Worm (Caenorhabditis elegans) whole organism, L1 larva: ENCODE results near the gene cpsf-3.
A peak's percentile ranks its signal among the peaks of the same experiment; 100 is the strongest.

Experiments used
- C04F5.9 ChIP-seq: sonication (generic microtip); optimal IDR thresholded peaks from 2 replicates; lab custom pipeline; 2016; ENCODE audit warnings: missing genetic modification characterization, missing compliant biosample characterization
- C16A3.4 ChIP-seq: fragments of 150-350 bp; optimal IDR thresholded peaks from 2 replicates; lab custom pipeline; 2014; ENCODE audit warnings: missing biosample characterization, missing genetic modification characterization
- F16B12.6 ChIP-seq: fragments of 150-350 bp; optimal IDR thresholded peaks from 2 replicates; lab custom pipeline; 2014; ENCODE audit warnings: missing biosample characterization, missing genetic modification characterization
- Y116A8C.19 ChIP-seq: sonication (generic microtip); optimal IDR thresholded peaks from 2 replicates; lab custom pipeline; 2016; ENCODE audit warnings: missing compliant biosample characterization, missing genetic modification characterization, borderline replicate concordance
- aha-1 ChIP-seq: fragments of 150-350 bp; optimal IDR thresholded peaks from 2 replicates; lab custom pipeline; 2014; ENCODE audit warnings: missing biosample characterization, missing genetic modification characterization
- alr-1 ChIP-seq: fragments of 200-800 bp; sonication (Bioruptor generic); optimal IDR thresholded peaks from 2 replicates; lab custom pipeline; 2018; ENCODE audit warnings: borderline replicate concordance, mild to moderate bottlenecking, missing genetic modification characterization, missing compliant biosample characterization
- ceh-8 ChIP-seq: fragments of 200-800 bp; sonication (Bioruptor generic); optimal IDR thresholded peaks from 2 replicates; lab custom pipeline; 2018; ENCODE audit warnings: mild to moderate bottlenecking, missing genetic modification characterization, moderate library complexity, missing compliant biosample characterization
- ceh-88 ChIP-seq: fragments of 200-800 bp; sonication (Bioruptor generic); IDR thresholded peaks from 2 replicates; pipeline ENCODE4 v1.3.6; 2022; ENCODE audit warnings: missing genetic modification characterization, missing compliant biosample characterization
- ceh-90 ChIP-seq: sonication (generic microtip); optimal IDR thresholded peaks from 2 replicates; lab custom pipeline; 2016; ENCODE audit warnings: missing genetic modification characterization, missing compliant biosample characterization
- dpl-1 ChIP-seq, 3 experiments: fragments of 150-350 bp in 2 of 3; sonication (generic microtip) in 1 of 3; optimal IDR thresholded peaks; 2 replicates each; lab custom pipeline; 2014 to 2017; ENCODE audit warnings: missing biosample characterization in 3 of 3, missing genetic modification characterization in 3 of 3, missing genetic modification reagents in 3 of 3
- dsc-1 ChIP-seq: sonication (generic microtip); optimal IDR thresholded peaks from 2 replicates; lab custom pipeline; 2016; ENCODE audit warnings: mild to moderate bottlenecking, missing genetic modification characterization, missing compliant biosample characterization
- egl-13 ChIP-seq: sonication (generic microtip); optimal IDR thresholded peaks from 2 replicates; lab custom pipeline; 2016; ENCODE audit warnings: missing genotype, missing genetic modification reagents, missing genetic modification characterization, missing compliant biosample characterization
- elt-3 ChIP-seq, 6 experiments: fragments of 150-350 bp in 1 of 6; sonication (generic microtip); optimal IDR thresholded peaks; 2 replicates each; lab custom pipeline; 2017 to 2018; ENCODE audit warnings: missing biosample characterization in 6 of 6, missing genetic modification characterization in 6 of 6, inconsistent platforms in 1 of 6
- ets-5 ChIP-seq: fragments of 200-800 bp; sonication (Bioruptor generic); IDR thresholded peaks from 2 replicates; pipeline ENCODE4 v1.3.6; 2022; ENCODE audit warnings: missing genetic modification characterization, missing compliant biosample characterization
- fkh-10 ChIP-seq: sonication (generic microtip); optimal IDR thresholded peaks from 2 replicates; lab custom pipeline; 2017; ENCODE audit warnings: missing biosample characterization, missing genetic modification reagents, missing genetic modification characterization
- fkh-4 ChIP-seq: sonication (generic microtip); optimal IDR thresholded peaks from 2 replicates; lab custom pipeline; 2016; ENCODE audit warnings: missing compliant biosample characterization, missing genetic modification characterization, borderline replicate concordance
- hlh-17 ChIP-seq: fragments of 200-800 bp; sonication (Bioruptor generic); optimal IDR thresholded peaks from 2 replicates; lab custom pipeline; 2018; ENCODE audit warnings: missing genetic modification characterization, mild to moderate bottlenecking, missing compliant biosample characterization, moderate library complexity, borderline replicate concordance
- hpl-2 ChIP-seq: fragments of 150-350 bp; optimal IDR thresholded peaks from 2 replicates; lab custom pipeline; 2014; ENCODE audit warnings: missing biosample characterization, missing genetic modification reagents, missing genetic modification characterization
- irx-1 ChIP-seq: sonication (generic microtip); optimal IDR thresholded peaks from 2 replicates; lab custom pipeline; 2016; ENCODE audit warnings: missing genetic modification characterization, missing compliant biosample characterization
- lin-13 ChIP-seq: fragments of 150-350 bp; optimal IDR thresholded peaks from 2 replicates; lab custom pipeline; 2014; ENCODE audit warnings: missing biosample characterization, missing genetic modification reagents, missing genetic modification characterization
- lin-15B ChIP-seq: fragments of 150-350 bp; sonication (generic microtip); optimal IDR thresholded peaks from 3 replicates; lab custom pipeline; 2014; ENCODE audit warnings: missing biosample characterization, missing genetic modification characterization
- lin-35 ChIP-seq, 2 experiments: fragments of 150-350 bp; optimal IDR thresholded peaks; 2 replicates each; lab custom pipeline; 2014; ENCODE audit warnings: missing biosample characterization in 2 of 2, missing genetic modification characterization in 2 of 2, missing genetic modification reagents in 2 of 2
- lir-3 ChIP-seq: sonication (generic microtip); optimal IDR thresholded peaks from 2 replicates; lab custom pipeline; 2016; ENCODE audit warnings: mild to moderate bottlenecking, missing genetic modification characterization, moderate library complexity, missing compliant biosample characterization; ENCODE audit not compliant: poor library complexity
- lsy-2 ChIP-seq, 2 experiments: fragments of 150-350 bp; optimal IDR thresholded peaks; 2 replicates each; lab custom pipeline; 2014; ENCODE audit warnings: missing biosample characterization in 2 of 2, missing genetic modification characterization in 2 of 2
- mab-9 ChIP-seq: fragments of 200-800 bp; sonication (Bioruptor generic); IDR thresholded peaks from 2 replicates; pipeline ENCODE4 v1.3.6; 2022; ENCODE audit warnings: missing genetic modification reagents, missing genetic modification characterization, missing compliant biosample characterization
- mdl-1 ChIP-seq, 2 experiments: fragments of 150-350 bp; optimal IDR thresholded peaks; 2 replicates each; lab custom pipeline; 2014 to 2017; ENCODE audit warnings: missing biosample characterization in 2 of 2, missing genetic modification characterization in 2 of 2, inconsistent platforms in 1 of 2
- mef-2 ChIP-seq: fragments of 150-350 bp; optimal IDR thresholded peaks from 2 replicates; lab custom pipeline; 2014; ENCODE audit warnings: missing biosample characterization, missing genetic modification characterization
- nhr-12 ChIP-seq: sonication (generic microtip); optimal IDR thresholded peaks from 2 replicates; lab custom pipeline; 2017; ENCODE audit warnings: missing biosample characterization, missing genetic modification characterization
- nhr-19 ChIP-seq: fragments of 200-800 bp; sonication (Bioruptor generic); conservative IDR thresholded peaks from 2 replicates; pipeline ENCODE4 v1.3.6; 2022; ENCODE audit warnings: missing genetic modification characterization, missing compliant biosample characterization
- nhr-20 ChIP-seq: sonication (generic microtip); optimal IDR thresholded peaks from 2 replicates; lab custom pipeline; 2016; ENCODE audit warnings: mild to moderate bottlenecking, missing genetic modification characterization, missing compliant biosample characterization
- nhr-237 ChIP-seq: fragments of 150-350 bp; optimal IDR thresholded peaks from 2 replicates; lab custom pipeline; 2014; ENCODE audit warnings: missing biosample characterization, missing genetic modification characterization
- nhr-28 ChIP-seq: fragments of 150-350 bp; optimal IDR thresholded peaks from 2 replicates; lab custom pipeline; 2014; ENCODE audit warnings: missing biosample characterization, missing genetic modification characterization
- nhr-47 ChIP-seq: sonication (generic microtip); optimal IDR thresholded peaks from 2 replicates; lab custom pipeline; 2016; ENCODE audit warnings: mild to moderate bottlenecking, missing genetic modification characterization, moderate library complexity, missing compliant biosample characterization
- nhr-76 ChIP-seq: sonication (generic microtip); optimal IDR thresholded peaks from 2 replicates; lab custom pipeline; 2017; ENCODE audit warnings: missing biosample characterization, missing genetic modification characterization
- nhr-77 ChIP-seq: fragments of 150-350 bp; optimal IDR thresholded peaks from 2 replicates; lab custom pipeline; 2014; ENCODE audit warnings: missing biosample characterization, missing genetic modification characterization
- nhr-85 ChIP-seq: sonication (generic microtip); peaks from one replicate; lab custom pipeline; 2016; ENCODE audit warnings: missing genetic modification characterization, inconsistent platforms, missing compliant biosample characterization
- pax-3 ChIP-seq: fragments of 200-800 bp; sonication (Bioruptor generic); optimal IDR thresholded peaks from 2 replicates; lab custom pipeline; 2018; ENCODE audit warnings: mild to moderate bottlenecking, missing genetic modification characterization, moderate library complexity, missing compliant biosample characterization
- pqm-1 ChIP-seq: sonication (generic microtip); optimal IDR thresholded peaks from 3 replicates; lab custom pipeline; 2017; ENCODE audit warnings: missing biosample characterization, missing genetic modification characterization
- rnt-1 ChIP-seq: sonication (generic microtip); optimal IDR thresholded peaks from 2 replicates; lab custom pipeline; 2016; ENCODE audit warnings: mild to moderate bottlenecking, missing genetic modification characterization, moderate library complexity, missing compliant biosample characterization
- skn-1 ChIP-seq: fragments of 150-350 bp; optimal IDR thresholded peaks from 2 replicates; lab custom pipeline; 2014; ENCODE audit warnings: missing biosample characterization, missing genetic modification characterization
- snpc-4 ChIP-seq: fragments of 150-350 bp; optimal IDR thresholded peaks from 2 replicates; lab custom pipeline; 2014; ENCODE audit warnings: missing biosample characterization, missing genetic modification characterization
- snu-23 ChIP-seq: sonication (generic microtip); optimal IDR thresholded peaks from 2 replicates; lab custom pipeline; 2016; ENCODE audit warnings: missing genetic modification characterization, missing compliant biosample characterization
- sox-4 ChIP-seq: sonication (generic microtip); optimal IDR thresholded peaks from 2 replicates; lab custom pipeline; 2016; ENCODE audit warnings: missing genetic modification characterization, missing compliant biosample characterization
- sup-37 ChIP-seq: fragments of 200-800 bp; sonication (Bioruptor generic); optimal IDR thresholded peaks from 2 replicates; lab custom pipeline; 2018; ENCODE audit warnings: mild to moderate bottlenecking, missing genetic modification characterization, missing compliant biosample characterization
- tbx-2 ChIP-seq: sonication (generic microtip); optimal IDR thresholded peaks from 2 replicates; lab custom pipeline; 2016; ENCODE audit warnings: missing genetic modification characterization, missing compliant biosample characterization
- tlp-1 ChIP-seq: fragments of 150-350 bp; optimal IDR thresholded peaks from 2 replicates; lab custom pipeline; 2014; ENCODE audit warnings: missing biosample characterization, missing genetic modification characterization
- unc-130 ChIP-seq: fragments of 150-350 bp; optimal IDR thresholded peaks from 2 replicates; lab custom pipeline; 2017; ENCODE audit warnings: missing biosample characterization, missing genetic modification characterization, inconsistent platforms
- unc-30 ChIP-seq: sonication (generic microtip); optimal IDR thresholded peaks from 2 replicates; lab custom pipeline; 2017; ENCODE audit warnings: missing biosample characterization, missing genetic modification characterization
- unc-62 ChIP-seq: fragments of 150-350 bp; optimal IDR thresholded peaks from 2 replicates; lab custom pipeline; 2014; ENCODE audit warnings: missing biosample characterization, missing genetic modification reagents, missing genetic modification characterization
- unc-86 ChIP-seq: sonication (generic microtip); optimal IDR thresholded peaks from 2 replicates; lab custom pipeline; 2016; ENCODE audit warnings: missing genetic modification characterization, missing compliant biosample characterization
- unc-98 ChIP-seq: fragments of 200-800 bp; sonication (Bioruptor generic); IDR thresholded peaks from 2 replicates; pipeline ENCODE4 v1.3.6; 2022; ENCODE audit warnings: missing genetic modification characterization, missing compliant biosample characterization
- zag-1 ChIP-seq: fragments of 150-350 bp; optimal IDR thresholded peaks from 2 replicates; lab custom pipeline; 2014; ENCODE audit warnings: missing biosample characterization, missing genetic modification characterization
- ztf-11 ChIP-seq, 2 experiments: sonication (generic microtip); optimal IDR thresholded peaks; 2 replicates each; lab custom pipeline; 2016 to 2017; ENCODE audit warnings: missing genetic modification characterization in 2 of 2, missing biosample characterization in 1 of 2, missing compliant biosample characterization in 1 of 2
- ztf-4 ChIP-seq: fragments of 150-350 bp; optimal IDR thresholded peaks from 2 replicates; lab custom pipeline; 2014; ENCODE audit warnings: missing biosample characterization, missing genetic modification characterization

The cpsf-3 gene

DNA sequence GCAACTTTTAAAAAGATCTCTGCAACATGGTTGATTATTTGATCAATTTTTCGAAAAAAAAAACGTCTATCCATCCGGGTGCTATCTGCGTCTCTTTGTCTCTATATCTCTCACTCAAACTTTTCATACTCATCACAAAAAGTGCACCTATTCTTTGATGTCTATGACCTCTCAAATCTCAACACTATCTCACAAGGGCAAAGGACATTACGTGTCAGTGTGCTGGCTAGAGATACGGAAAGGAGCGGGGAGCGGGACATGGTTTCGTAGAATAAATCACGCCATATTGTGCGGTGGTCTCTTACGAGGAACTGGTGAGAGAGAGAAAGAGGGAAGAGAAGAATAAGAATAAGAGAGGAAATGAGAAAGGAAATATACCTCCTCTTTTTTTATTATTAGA lies 39.8 kb upstream of the cpsf-3 start (continued):
- TF ChIP-seq unc-30: no peak
- peak; percentile 64 for TF ChIP-seq unc-86 (tag; lab: Kevin White, UChicago)
- peak; percentile 89 for TF ChIP-seq nhr-77 (tag; lab: Kevin White, UChicago)
- peak; percentile 84 for TF ChIP-seq rnt-1
- no peak for TF ChIP-seq egl-13 (tag; lab: Kevin White, UChicago)
- no peak for TF ChIP-seq mab-9
- TF ChIP-seq lir-3 (tag; lab: Kevin White, UChicago): no peak
- TF ChIP-seq fkh-4: no peak
- TF ChIP-seq lin-35 (GFP tag; optimal IDR thresholded peaks at IDR 0.05; lab: Kevin White, UChicago): peak; percentile 43 to 58
- peak; percentile 93 for TF ChIP-seq nhr-20 (tag; lab: Kevin White, UChicago)
- peak; percentile 31 for TF ChIP-seq aha-1 (tag; lab: Kevin White, UChicago)
- peak; percentile 72 for TF ChIP-seq ztf-4 (tag; lab: Kevin White, UChicago)
- no peak for TF ChIP-seq mef-2
- peak; percentile 50 for TF ChIP-seq dsc-1 (tag; lab: Kevin White, UChicago)
- TF ChIP-seq alr-1 (tag; lab: Kevin White, UChicago): no peak
- TF ChIP-seq ceh-90 (tag; lab: Kevin White, UChicago): no peak
- TF ChIP-seq ceh-8 (GFP tag; lab: Kevin White, UChicago): no peak
- peak; percentile 86 for TF ChIP-seq nhr-19 (GFP tag; lab: Robert Waterston, UW)
- TF ChIP-seq fkh-10 (GFP tag; lab: Kevin White, UChicago): peak; percentile 18
- no peak for TF ChIP-seq hpl-2 (GFP tag; lab: Kevin White, UChicago)
- TF ChIP-seq mdl-1 (tag; optimal IDR thresholded peaks at IDR 0.05; lab: Kevin White, UChicago): peak in 1 of 2 experiments; percentile 63
- no peak for TF ChIP-seq pqm-1 (tag; lab: Kevin White, UChicago)
- no peak for TF ChIP-seq nhr-76 (tag; lab: Kevin White, UChicago)
- no peak for TF ChIP-seq ceh-88 (GFP tag; lab: Robert Waterston, UW)
- TF ChIP-seq snu-23 (GFP tag; lab: Kevin White, UChicago): peak; percentile 87
- no peak for TF ChIP-seq tlp-1 (tag; lab: Kevin White, UChicago)
- no peak for TF ChIP-seq zag-1 (tag; lab: Kevin White, UChicago)
- TF ChIP-seq nhr-28 (tag; lab: Kevin White, UChicago): no peak
- no peak for TF ChIP-seq skn-1 (tag; lab: Kevin White, UChicago)
- no peak for TF ChIP-seq F16B12.6 (tag; lab: Kevin White, UChicago)
- TF ChIP-seq unc-98 (GFP tag; lab: Robert Waterston, UW): 0 out of 2 replicates have a peak, but pooled peaks have one; percentile 18
- no peak for TF ChIP-seq ztf-11 (tag; optimal IDR thresholded peaks at IDR 0.05; lab: Kevin White, UChicago)
- peak in 4 of 6 experiments; percentile 49 to 84 (median 70) for TF ChIP-seq elt-3 (tag; optimal IDR thresholded peaks at IDR 0.05; lab: Kevin White, UChicago)
- TF ChIP-seq pax-3 (tag; lab: Kevin White, UChicago): no peak
- TF ChIP-seq sup-37 (GFP tag; lab: Kevin White, UChicago): no peak
- TF ChIP-seq lin-15B: peak; percentile 2
- TF ChIP-seq C16A3.4: peak; percentile 6
- peak; percentile 46 for TF ChIP-seq snpc-4 (tag; lab: Kevin White, UChicago)
- TF ChIP-seq ets-5 (GFP tag; lab: Robert Waterston, UW): no peak
- no peak for TF ChIP-seq hlh-17 (GFP tag; lab: Kevin White, UChicago)
- no peak for TF ChIP-seq nhr-12 (tag; lab: Kevin White, UChicago)
- TF ChIP-seq unc-62 (GFP tag; lab: Kevin White, UChicago): no peak
- TF ChIP-seq C04F5.9 (tag; lab: Kevin White, UChicago): no peak
- TF ChIP-seq Y116A8C.19 (tag; lab: Kevin White, UChicago): no peak
- TF ChIP-seq unc-130 (tag; lab: Kevin White, UChicago): no peak
- TF ChIP-seq nhr-47 (tag; lab: Kevin White, UChicago): peak; percentile 82
- TF ChIP-seq lin-13: peak; percentile 60
- TF ChIP-seq nhr-237 (tag; lab: Kevin White, UChicago): peak; percentile 55
- TF ChIP-seq tbx-2 (tag; lab: Kevin White, UChicago): peak; percentile 81
- peak; percentile 88 for TF ChIP-seq nhr-85
- peak; percentile 35 to 48 (median 37) for TF ChIP-seq dpl-1 (GFP tag; optimal IDR thresholded peaks at IDR 0.05; lab: Kevin White, UChicago)
- TF ChIP-seq sox-4 (tag; lab: Kevin White, UChicago): no peak
- no peak for TF ChIP-seq irx-1 (tag; lab: Kevin White, UChicago)
- TF ChIP-seq lsy-2 (tag; optimal IDR thresholded peaks at IDR 0.05; lab: Kevin White, UChicago): peak; percentile 35 to 73
